Worm (Caenorhabditis elegans): Measurements from ENCODE around the gene msd-4.

ce11 chrIII:4917077-4917476 is 48.5 kb upstream of the msd-4 start, which contains the start of gene rars-1:
- no peak for TF ChIP-seq ceh-19 (GFP tag; optimal IDR thresholded peaks at IDR 0.05)
- TF ChIP-seq ceh-22 (tag; optimal IDR thresholded peaks at IDR 0.05), result no peak
- TF ChIP-seq dve-1 (tag; optimal IDR thresholded peaks at IDR 0.05), result no peak
- no peak for TF ChIP-seq nhr-11 (tag; optimal IDR thresholded peaks at IDR 0.05)
- no peak for TF ChIP-seq ceh-31 (tag; optimal IDR thresholded peaks at IDR 0.05)
- no peak for TF ChIP-seq pqm-1 (tag; optimal IDR thresholded peaks at IDR 0.05)
